Fruit fly (Drosophila melanogaster) S2 (cell line): ENCODE results near the gene CG12375.
A peak's percentile ranks its signal among the peaks of the same experiment; 100 is the strongest.

ENCODE experiments used
- CG8478 ChIP-seq: fragments of >200 bp; optimal IDR thresholded peaks from 2 replicates; lab custom pipeline; 2018
- CTCF ChIP-seq, 2 experiments: fragments of >200 bp; optimal IDR thresholded peaks; 2 replicates each; lab custom pipeline; 2018

CG12375 gene

dm6 chr2L:8087468-8087789 is 39.3 kb downstream of the CG12375 start:
- TF ChIP-seq CG8478 (lab: Kevin White, UChicago) (no peak), CTCF (optimal IDR thresholded peaks at IDR 0.05; lab: Kevin White, UChicago) (no peak)

dm6 chr2L:8086736-8087467 is 39.8 kb downstream of the CG12375 start:
- TF ChIP-seq CG8478 (lab: Kevin White, UChicago) (no peak), CTCF (optimal IDR thresholded peaks at IDR 0.05; lab: Kevin White, UChicago) (no peak)

DNA sequence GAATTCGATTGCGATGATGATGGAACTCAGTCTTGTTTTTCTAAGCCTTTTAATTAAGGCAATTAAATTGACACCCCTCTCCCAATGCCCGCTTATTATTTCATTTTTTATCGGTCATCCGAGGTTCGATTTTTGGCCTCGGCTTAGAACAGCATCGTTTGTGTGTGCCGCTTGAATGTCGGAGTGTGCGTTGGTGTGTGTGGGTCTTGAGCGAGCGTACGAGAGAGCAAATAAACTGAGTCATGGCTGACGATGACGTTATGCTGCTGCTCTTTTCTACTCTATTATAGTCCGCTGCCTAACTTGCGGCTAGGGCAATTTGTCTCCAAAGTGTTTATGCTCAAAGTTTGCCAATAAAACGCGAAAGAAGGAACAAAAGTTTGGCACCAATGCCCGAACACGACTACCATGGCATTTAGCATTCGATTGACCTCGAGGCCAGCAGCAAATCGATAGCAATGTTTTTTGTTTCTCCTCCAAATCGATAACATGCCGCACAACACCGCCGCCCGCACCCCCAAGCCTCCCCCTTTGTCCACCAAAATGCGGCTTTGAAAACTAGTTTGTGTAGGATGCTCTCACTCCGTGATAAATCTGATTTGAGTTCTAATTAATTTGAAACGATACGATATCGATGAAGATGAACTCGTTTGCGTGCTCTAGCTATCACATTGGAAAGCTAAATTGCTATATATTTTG is 41.1 kb downstream of the CG12375 start:
- TF ChIP-seq CG8478 (lab: Kevin White, UChicago), result no peak
- no peak for TF ChIP-seq CTCF (optimal IDR thresholded peaks at IDR 0.05; lab: Kevin White, UChicago)

- peak in 1 of 2 experiments; percentile 4 for TF ChIP-seq CTCF (optimal IDR thresholded peaks at IDR 0.05; lab: Kevin White, UChicago)
- TF ChIP-seq CG8478 (lab: Kevin White, UChicago), result no peak
Measured at dm6 chr2L:8084349-8085203, 42.1 kb downstream of the CG12375 start.

DNA sequence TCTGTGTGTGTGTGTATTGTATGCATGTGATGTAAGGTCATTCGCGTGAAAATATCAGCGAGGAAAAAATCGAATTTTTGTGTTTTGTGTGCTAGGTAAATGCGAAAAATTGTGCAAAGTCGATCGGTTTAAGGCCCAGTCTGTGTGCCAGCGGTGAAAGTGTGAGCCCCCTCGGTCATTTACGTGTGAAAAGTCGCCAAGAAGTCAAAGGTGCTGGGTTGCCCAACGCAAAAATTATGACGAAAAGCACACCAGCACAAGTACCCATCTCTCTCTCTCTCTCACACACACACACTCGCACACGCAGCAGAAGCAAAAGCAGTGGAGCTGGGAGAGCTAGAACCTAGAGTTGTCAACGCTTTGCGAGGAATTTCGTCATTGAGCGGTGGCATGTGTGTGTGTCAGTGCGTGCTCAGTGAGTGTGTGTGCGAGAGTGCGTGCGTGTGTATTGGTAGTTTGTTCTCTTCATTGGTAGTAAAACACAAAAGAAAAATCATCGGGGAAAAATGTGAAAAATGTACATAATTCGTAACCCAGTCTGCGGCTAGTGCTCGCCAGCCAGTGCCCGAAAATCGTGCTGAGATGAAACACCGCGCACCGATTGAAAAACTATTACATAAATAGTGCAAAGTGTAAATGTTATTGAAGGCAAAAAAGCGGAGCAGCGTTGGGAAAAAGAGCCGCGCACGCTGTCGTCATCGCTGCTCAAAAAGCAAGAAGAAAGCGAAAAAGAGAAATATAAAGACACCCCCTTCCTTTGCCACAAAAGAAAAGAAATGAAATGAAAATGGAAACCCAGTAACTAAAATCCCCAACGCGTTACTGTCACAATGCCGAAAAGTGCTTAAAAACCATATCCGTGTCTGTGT is 43.0 kb downstream of the CG12375 start:
- TF ChIP-seq CG8478 (lab: Kevin White, UChicago) (no peak), CTCF (optimal IDR thresholded peaks at IDR 0.05; lab: Kevin White, UChicago) (no peak)

- TF ChIP-seq CG8478 (lab: Kevin White, UChicago), result no peak
Measured at dm6 chr2L:8083413-8083426, 43.5 kb downstream of the CG12375 start, which contains the start of gene Bsg. TSS of gene Bsg (plus strand) at chr2L:8083420.

dm6 chr2L:8082692-8083412 is 43.8 kb downstream of the CG12375 start, which contains the start of gene Mcr:
TSS of gene Mcr (minus strand) at chr2L:8082982.
- TF ChIP-seq CG8478 (lab: Kevin White, UChicago), result no peak
- TF ChIP-seq CTCF (optimal IDR thresholded peaks at IDR 0.05; lab: Kevin White, UChicago), result no peak

DNA sequence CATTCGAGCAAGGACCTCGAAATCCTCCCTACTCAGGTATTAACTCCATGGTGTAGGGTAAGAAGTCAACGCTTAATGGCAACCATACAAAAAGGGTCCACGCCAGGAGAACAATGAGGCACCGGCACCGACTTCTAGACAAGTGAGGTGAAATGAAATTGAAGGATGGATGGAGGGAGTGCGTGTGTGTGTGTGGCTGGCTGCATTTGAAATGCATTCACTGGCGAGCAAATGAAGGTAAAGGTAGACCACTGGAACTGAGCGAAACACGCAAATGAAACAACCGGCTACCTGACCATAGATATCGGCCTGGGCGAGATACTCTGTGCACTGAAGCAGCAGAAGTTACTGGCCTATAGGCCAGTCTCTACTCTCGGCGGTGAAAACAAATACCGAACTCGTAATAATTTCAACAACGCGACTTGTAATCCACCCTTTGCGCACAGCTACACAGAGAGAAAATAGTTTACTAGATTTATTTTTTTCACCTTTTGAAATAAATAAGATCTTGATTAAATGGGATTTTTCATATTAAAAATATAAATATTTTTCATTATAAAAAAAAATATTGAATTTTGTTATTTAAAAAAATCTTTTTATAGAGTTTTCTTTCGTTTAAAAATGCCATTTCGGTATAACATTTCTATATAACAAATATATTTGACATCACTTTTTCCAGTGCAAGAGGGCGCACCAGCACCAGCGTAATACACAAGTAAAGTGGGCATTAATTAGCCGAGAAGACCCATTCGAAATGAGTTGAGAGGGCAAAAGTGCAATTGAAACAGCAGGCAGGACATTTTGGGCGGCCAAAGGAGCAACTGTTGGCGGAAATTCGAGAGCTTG is 44.8 kb downstream of the CG12375 start:
- no peak for TF ChIP-seq CG8478 (lab: Kevin White, UChicago)
- TF ChIP-seq CTCF (optimal IDR thresholded peaks at IDR 0.05; lab: Kevin White, UChicago), result no peak

DNA sequence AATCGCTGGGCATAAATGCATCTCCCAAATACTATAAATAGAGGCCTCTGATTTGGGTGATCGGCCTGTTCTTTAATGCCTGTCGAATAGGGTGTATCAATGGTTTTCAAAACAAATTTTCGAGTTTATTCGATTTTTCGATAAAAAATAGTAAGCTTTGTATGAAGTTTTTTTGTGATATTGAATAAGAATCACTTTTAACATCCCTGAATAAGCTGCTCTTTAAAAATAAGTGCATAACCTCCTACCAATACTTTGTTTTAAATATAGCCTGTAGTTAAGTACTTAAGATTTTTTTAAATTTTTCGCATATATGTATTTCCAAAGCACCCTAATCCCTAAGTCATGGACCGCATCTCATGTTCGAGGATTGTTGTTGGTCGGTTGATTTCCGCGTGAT is 46.0 kb downstream of the CG12375 start:
- TF ChIP-seq CG8478 (lab: Kevin White, UChicago) (no peak), CTCF (optimal IDR thresholded peaks at IDR 0.05; lab: Kevin White, UChicago) (no peak)
